Worm (Caenorhabditis elegans): ENCODE measurements around the gene T08G5.1.

- TF ChIP-seq mdl-1 (tag; optimal IDR thresholded peaks at IDR 0.05) (no peak), lsy-2 (tag; optimal IDR thresholded peaks at IDR 0.05) (no peak), R02D3.7 (tag; optimal IDR thresholded peaks at IDR 0.05) (no peak), ama-1 (optimal IDR thresholded peaks at IDR 0.05) (no peak), aly-2 (tag; optimal IDR thresholded peaks at IDR 0.05) (no peak), unc-55 (GFP tag; optimal IDR thresholded peaks at IDR 0.05) (no peak), fos-1 (tag; optimal IDR thresholded peaks at IDR 0.05) (no peak), unc-62 (GFP tag; optimal IDR thresholded peaks at IDR 0.05) (no peak), blmp-1 (tag; optimal IDR thresholded peaks at IDR 0.05; ENCODE audit: insufficient read depth) (no peak)
Measured at ce11 chrV:14005812-14006211, 12.8 kb upstream of the T08G5.1 start, which contains the start of gene ric-7.
